Worm (Caenorhabditis elegans) whole organism, late embryonic: ENCODE measurements around the gene C50E3.7.

Experiments
- C38D4.7 ChIP-seq: fragments of 200-800 bp; sonication (Bioruptor generic); optimal IDR thresholded peaks from 2 replicates; lab custom pipeline; 2018; ENCODE audit warnings: mild to moderate bottlenecking, missing genetic modification characterization, moderate library complexity, missing compliant biosample characterization
- K09A11.1 ChIP-seq: sonication (generic microtip); optimal IDR thresholded peaks from 2 replicates; lab custom pipeline; 2017; ENCODE audit warnings: antibody characterized with exemption, mild to moderate bottlenecking, missing genetic modification characterization, missing compliant biosample characterization; ENCODE audit not compliant: insufficient read depth
- Y22D7AL.16 ChIP-seq: sonication (generic microtip); optimal IDR thresholded peaks from 2 replicates; lab custom pipeline; 2016; ENCODE audit warnings: missing genetic modification characterization, missing compliant biosample characterization
- ahr-1 ChIP-seq: sonication (generic microtip); optimal IDR thresholded peaks from 2 replicates; lab custom pipeline; 2016; ENCODE audit warnings: missing genetic modification characterization, missing compliant biosample characterization
- ama-1 ChIP-seq: fragments of 150-350 bp; optimal IDR thresholded peaks from 2 replicates; lab custom pipeline; 2014
- ceh-2 ChIP-seq: sonication (generic microtip); optimal IDR thresholded peaks from 2 replicates; lab custom pipeline; 2016; ENCODE audit warnings: missing genotype, missing genetic modification characterization, missing compliant biosample characterization
- ceh-22 ChIP-seq: sonication (generic microtip); optimal IDR thresholded peaks from 2 replicates; lab custom pipeline; 2017; ENCODE audit warnings: missing biosample characterization, missing genetic modification characterization
- ceh-30 ChIP-seq: fragments of 150-350 bp; optimal IDR thresholded peaks from 2 replicates; lab custom pipeline; 2014; ENCODE audit warnings: missing biosample characterization, missing genetic modification characterization
- ceh-34 ChIP-seq: sonication (generic microtip); optimal IDR thresholded peaks from 2 replicates; lab custom pipeline; 2016; ENCODE audit warnings: mild to moderate bottlenecking, missing genetic modification characterization, missing compliant biosample characterization
- ceh-45 ChIP-seq: fragments of 200-800 bp; sonication (Bioruptor generic); IDR thresholded peaks from 2 replicates; pipeline ENCODE4 v1.3.6; 2022; ENCODE audit warnings: missing genetic modification reagents, missing genetic modification characterization, missing compliant biosample characterization
- ceh-6 ChIP-seq: fragments of 200-800 bp; sonication (Bioruptor generic); optimal IDR thresholded peaks from 2 replicates; lab custom pipeline; 2018; ENCODE audit warnings: mild to moderate bottlenecking, missing genetic modification characterization, missing compliant biosample characterization
- ceh-9 ChIP-seq: sonication (generic microtip); optimal IDR thresholded peaks from 2 replicates; lab custom pipeline; 2016; ENCODE audit warnings: mild to moderate bottlenecking, missing genetic modification characterization, inconsistent platforms, missing compliant biosample characterization
- che-1 ChIP-seq: sonication (generic microtip); optimal IDR thresholded peaks from 2 replicates; lab custom pipeline; 2016; ENCODE audit warnings: mild to moderate bottlenecking, missing genetic modification characterization, missing compliant biosample characterization
- dmd-4 ChIP-seq: sonication (generic microtip); optimal IDR thresholded peaks from 2 replicates; lab custom pipeline; 2016; ENCODE audit warnings: borderline replicate concordance, missing genetic modification characterization, missing compliant biosample characterization
- dve-1 ChIP-seq: sonication (generic microtip); optimal IDR thresholded peaks from 2 replicates; lab custom pipeline; 2017; ENCODE audit warnings: antibody characterized with exemption, mild to moderate bottlenecking, missing genetic modification characterization, missing compliant biosample characterization
- ets-4 ChIP-seq: sonication (generic microtip); optimal IDR thresholded peaks from 2 replicates; lab custom pipeline; 2016; ENCODE audit warnings: missing genetic modification characterization, missing compliant biosample characterization
- eyg-1 ChIP-seq: sonication (generic microtip); optimal IDR thresholded peaks from 2 replicates; lab custom pipeline; 2016; ENCODE audit warnings: missing genotype, missing genetic modification characterization, missing compliant biosample characterization
- fax-1 ChIP-seq: sonication (generic microtip); optimal IDR thresholded peaks from 2 replicates; lab custom pipeline; 2016; ENCODE audit warnings: missing genotype, missing genetic modification characterization, missing compliant biosample characterization
- gmeb-2 ChIP-seq: sonication (generic microtip); optimal IDR thresholded peaks from 2 replicates; lab custom pipeline; 2016; ENCODE audit warnings: missing genetic modification characterization, inconsistent platforms, missing compliant biosample characterization
- hlh-30 ChIP-seq: sonication (generic microtip); optimal IDR thresholded peaks from 2 replicates; lab custom pipeline; 2017; ENCODE audit warnings: antibody characterized with exemption, missing genetic modification characterization, missing compliant biosample characterization; ENCODE audit not compliant: insufficient read depth
- lim-6 ChIP-seq: sonication (generic microtip); optimal IDR thresholded peaks from 2 replicates; lab custom pipeline; 2016; ENCODE audit warnings: missing genetic modification characterization, missing compliant biosample characterization
- lin-11 ChIP-seq: fragments of 200-800 bp; sonication (Bioruptor generic); optimal IDR thresholded peaks from 2 replicates; lab custom pipeline; 2018; ENCODE audit warnings: mild to moderate bottlenecking, missing genetic modification characterization, missing compliant biosample characterization
- madf-2 ChIP-seq: sonication (generic microtip); optimal IDR thresholded peaks from 2 replicates; lab custom pipeline; 2017; ENCODE audit warnings: missing genetic modification characterization, missing compliant biosample characterization
- nhr-232 ChIP-seq: sonication (generic microtip); optimal IDR thresholded peaks from 2 replicates; lab custom pipeline; 2016; ENCODE audit warnings: missing genetic modification characterization, missing compliant biosample characterization
- pat-9 ChIP-seq: fragments of 200-800 bp; sonication (Bioruptor generic); optimal IDR thresholded peaks from 2 replicates; lab custom pipeline; 2018; ENCODE audit warnings: mild to moderate bottlenecking, missing genetic modification characterization, moderate library complexity, missing compliant biosample characterization
- pha-2 ChIP-seq: sonication (generic microtip); optimal IDR thresholded peaks from 2 replicates; lab custom pipeline; 2017; ENCODE audit warnings: mild to moderate bottlenecking, missing genetic modification characterization, missing compliant biosample characterization
- pha-4 ChIP-seq: fragments of 150-350 bp; optimal IDR thresholded peaks from 2 replicates; lab custom pipeline; 2018; ENCODE audit warnings: missing biosample characterization, missing genetic modification reagents, missing genetic modification characterization
- pqm-1 ChIP-seq: sonication (generic microtip); optimal IDR thresholded peaks from 2 replicates; lab custom pipeline; 2016; ENCODE audit warnings: missing genetic modification characterization, missing compliant biosample characterization
- rnt-1 ChIP-seq: sonication (generic microtip); optimal IDR thresholded peaks from 2 replicates; lab custom pipeline; 2016; ENCODE audit warnings: missing genetic modification characterization, missing compliant biosample characterization
- sdc-2 ChIP-seq: sonication (generic microtip); optimal IDR thresholded peaks from 2 replicates; lab custom pipeline; 2016; ENCODE audit warnings: missing genotype, missing genetic modification characterization, missing compliant biosample characterization
- tbx-2 ChIP-seq: sonication (generic microtip); optimal IDR thresholded peaks from 2 replicates; lab custom pipeline; 2016; ENCODE audit warnings: missing genetic modification characterization, missing compliant biosample characterization
- tbx-7 ChIP-seq: sonication (generic microtip); optimal IDR thresholded peaks from 2 replicates; lab custom pipeline; 2016; ENCODE audit warnings: missing genotype, missing genetic modification characterization, missing compliant biosample characterization
- unc-3 ChIP-seq, 2 experiments: fragments of 200-800 bp in 1 of 2; sonication (Bioruptor generic) in 1 of 2; sonication (generic microtip) in 1 of 2; conservative IDR thresholded peaks in 1 of 2; optimal IDR thresholded peaks in 1 of 2; 2 replicates each; pipeline versions ENCODE4 v1.3.6 to Lab custom; 2016 to 2022; ENCODE audit warnings: missing compliant biosample characterization in 2 of 2, missing genetic modification characterization in 2 of 2, missing genetic modification reagents in 1 of 2
- unc-55 ChIP-seq: sonication (generic microtip); optimal IDR thresholded peaks from 2 replicates; lab custom pipeline; 2017; ENCODE audit warnings: missing biosample characterization, missing genetic modification reagents, missing genetic modification characterization
- unc-86 ChIP-seq: sonication (generic microtip); optimal IDR thresholded peaks from 2 replicates; lab custom pipeline; 2016; ENCODE audit warnings: missing genetic modification characterization, missing compliant biosample characterization

C50E3.7 gene

DNA sequence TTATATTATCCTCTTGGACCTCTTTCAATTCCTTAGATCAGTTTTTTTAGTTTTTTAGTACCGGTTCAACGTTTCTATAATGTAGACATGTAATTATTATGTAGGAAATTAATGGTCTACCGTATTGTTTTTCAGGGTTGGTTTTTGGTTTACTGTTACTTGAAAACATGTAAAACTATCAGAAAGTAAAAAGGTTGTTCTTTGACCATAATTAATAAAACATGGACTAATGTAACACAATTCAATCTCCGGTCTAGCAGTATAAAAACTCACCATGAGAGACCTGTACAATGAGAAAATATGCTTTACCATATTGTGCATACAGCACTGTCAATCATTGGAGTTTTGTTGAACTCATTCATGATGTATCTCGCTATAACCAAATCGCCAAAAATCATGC, 37.3 kb upstream of the C50E3.7 start, which contains the start of gene srd-29:
srd-29 (plus strand) TSS at position 301 of the 400 bp plus-strand sequence.
- TF ChIP-seq gmeb-2 (tag; lab: Kevin White, UChicago) (no peak), ahr-1 (tag; lab: Kevin White, UChicago) (no peak), che-1 (tag; lab: Kevin White, UChicago) (no peak), ceh-6 (GFP tag; lab: Kevin White, UChicago) (no peak), unc-55 (GFP tag; lab: Kevin White, UChicago) (no peak), hlh-30 (tag; lab: Kevin White, UChicago) (no peak), sdc-2 (no peak), pqm-1 (tag; lab: Kevin White, UChicago) (no peak), ceh-9 (tag; lab: Kevin White, UChicago) (no peak), K09A11.1 (tag; lab: Kevin White, UChicago) (no peak), ets-4 (tag; lab: Kevin White, UChicago) (no peak), ama-1 (lab: Kevin White, UChicago) (no peak), ceh-45 (GFP tag; lab: Robert Waterston, UW) (no peak), ceh-30 (tag; lab: Kevin White, UChicago) (no peak)

DNA sequence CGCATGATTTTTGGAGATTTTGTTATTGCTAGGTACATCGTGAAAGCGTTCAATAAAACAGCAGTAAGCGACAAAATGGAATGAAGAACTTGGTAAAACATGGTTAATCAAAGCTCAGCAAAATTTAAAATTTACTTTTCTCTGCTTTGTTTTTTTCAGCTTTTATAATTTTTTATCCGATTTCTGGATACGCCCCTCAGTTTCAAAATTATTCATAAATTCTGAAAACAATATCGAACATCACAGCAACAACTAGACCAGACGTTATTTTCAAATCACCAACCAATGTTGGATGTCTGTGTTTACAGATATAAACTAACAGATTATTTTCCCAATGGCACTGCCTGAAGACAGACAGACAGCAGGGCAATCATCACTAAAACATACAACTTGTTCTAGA, 36.5 kb upstream of the C50E3.7 start, which contains the start of gene srd-31:
srd-31 (minus strand) TSS at position 101 of the 400 bp plus-strand sequence.
- TF ChIP-seq C38D4.7 (GFP tag; lab: Kevin White, UChicago) (no peak), pha-4 (no peak), Y22D7AL.16 (tag; lab: Kevin White, UChicago) (no peak), ceh-45 (GFP tag; lab: Robert Waterston, UW) (no peak), fax-1 (tag; lab: Kevin White, UChicago) (no peak), eyg-1 (tag; lab: Kevin White, UChicago) (no peak), dmd-4 (tag; lab: Kevin White, UChicago) (no peak), madf-2 (tag; lab: Kevin White, UChicago) (no peak), gmeb-2 (tag; lab: Kevin White, UChicago) (no peak), ceh-30 (tag; lab: Kevin White, UChicago) (no peak), sdc-2 (no peak), dve-1 (tag; lab: Kevin White, UChicago) (no peak), unc-3 (GFP tag; conservative IDR thresholded peaks at IDR 0.05; lab: Robert Waterston, UW) (no peak), unc-3 (tag; optimal IDR thresholded peaks at IDR 0.05; lab: Kevin White, UChicago) (no peak), pha-2 (tag; lab: Kevin White, UChicago) (no peak), ahr-1 (tag; lab: Kevin White, UChicago) (no peak), lim-6 (tag; lab: Kevin White, UChicago) (no peak), unc-86 (tag; lab: Kevin White, UChicago) (no peak), ceh-6 (GFP tag; lab: Kevin White, UChicago) (no peak)

DNA sequence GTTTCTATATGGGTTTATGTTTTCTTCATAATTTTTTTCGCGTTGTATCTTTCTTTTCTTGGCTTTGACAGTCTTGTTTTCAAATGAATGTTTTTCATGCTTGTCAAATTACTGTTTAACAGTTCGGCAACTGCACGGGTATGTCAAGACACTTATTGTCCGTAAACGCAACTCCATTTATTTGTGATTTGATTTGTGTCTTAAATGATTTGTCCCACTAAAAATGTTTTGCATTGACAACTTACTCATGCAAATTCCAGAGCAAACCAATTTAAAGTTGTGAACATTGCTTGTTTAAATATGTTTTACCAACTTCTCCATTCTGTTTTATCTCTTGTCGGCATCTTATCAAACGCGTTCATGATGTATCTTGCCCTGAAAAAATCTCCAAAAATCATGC, 33.6 kb upstream of the C50E3.7 start, which contains the start of gene srd-25:
srd-25 (plus strand) TSS at position 301 of the 400 bp plus-strand sequence.
- no peak for TF ChIP-seq rnt-1 (tag; lab: Kevin White, UChicago)
- no peak for TF ChIP-seq ceh-22 (tag; lab: Kevin White, UChicago)
- TF ChIP-seq pat-9, result no peak
- TF ChIP-seq pha-2 (tag; lab: Kevin White, UChicago), result no peak
- no peak for TF ChIP-seq nhr-232 (tag; lab: Kevin White, UChicago)
- no peak for TF ChIP-seq ceh-9 (tag; lab: Kevin White, UChicago)
- TF ChIP-seq unc-86 (tag; lab: Kevin White, UChicago), result no peak
- TF ChIP-seq ceh-2, result no peak
- TF ChIP-seq lin-11 (tag; lab: Kevin White, UChicago), result no peak
- TF ChIP-seq tbx-2 (tag; lab: Kevin White, UChicago), result no peak
- TF ChIP-seq dmd-4 (tag; lab: Kevin White, UChicago), result no peak
- no peak for TF ChIP-seq ceh-34 (tag; lab: Kevin White, UChicago)
- TF ChIP-seq tbx-7 (tag; lab: Kevin White, UChicago), result no peak
- TF ChIP-seq ahr-1 (tag; lab: Kevin White, UChicago), result no peak
- TF ChIP-seq, all 69 proteins: peak for 0
